Fruit fly (Drosophila melanogaster): ENCODE results near the gene CG14258.

- no peak for TF ChIP-seq CG8478 (optimal IDR thresholded peaks at IDR 0.05)
- TF ChIP-seq CTCF (optimal IDR thresholded peaks at IDR 0.05), result no peak
Measured at dm6 chr3R:27105439-27105838, 12.5 kb downstream of the CG14258 start.
